Fruit fly (Drosophila melanogaster) whole organism, embryonic: ENCODE results near the gene CG43049.

Experiments used
- Asciz ChIP-seq: fragments of 200-800 bp; sonication (Bioruptor generic); optimal IDR thresholded peaks from 2 replicates; lab custom pipeline; 2017; ENCODE audit warnings: missing biosample characterization, mild to moderate bottlenecking, missing genetic modification characterization, missing genetic modification reagents
- BEAF-32 ChIP-seq: fragments of 200-800 bp; sonication (Bioruptor generic); optimal IDR thresholded peaks from 3 replicates; lab custom pipeline; 2017; ENCODE audit warnings: missing biosample characterization, missing genetic modification characterization, mild to moderate bottlenecking, moderate library complexity, missing genetic modification reagents
- Bteb2 ChIP-seq: fragments of 200-800 bp; sonication (Bioruptor generic); optimal IDR thresholded peaks from 2 replicates; lab custom pipeline; 2016; ENCODE audit warnings: missing biosample characterization, missing genetic modification characterization
- CG1024 ChIP-seq: fragments of 200-800 bp; sonication (Bioruptor generic); IDR thresholded peaks from 2 replicates; pipeline ENCODE4 v1.3.6; 2022; ENCODE audit warnings: missing biosample characterization, missing genetic modification characterization
- CG10267 ChIP-seq: fragments of 200-800 bp; sonication (Bioruptor generic); optimal IDR thresholded peaks from 2 replicates; lab custom pipeline; 2018; ENCODE audit warnings: missing biosample characterization, mild to moderate bottlenecking, missing genetic modification characterization, moderate library complexity
- CG10321 ChIP-seq: fragments of 200-800 bp; sonication (Bioruptor generic); IDR thresholded peaks from 2 replicates; pipeline ENCODE4 v1.3.6; 2022; ENCODE audit warnings: missing biosample characterization, missing genetic modification characterization
- CG12071 ChIP-seq: fragments of 200-800 bp; sonication (Bioruptor generic); optimal IDR thresholded peaks from 3 replicates; lab custom pipeline; 2018; ENCODE audit warnings: missing biosample characterization, mild to moderate bottlenecking, missing genetic modification characterization
- CG12391 ChIP-seq: fragments of 200-800 bp; sonication (Bioruptor generic); optimal IDR thresholded peaks from 3 replicates; lab custom pipeline; 2018; ENCODE audit warnings: missing biosample characterization, mild to moderate bottlenecking, missing genetic modification characterization, moderate library complexity
- CG15479 ChIP-seq: fragments of 200-800 bp; sonication (Bioruptor generic); optimal IDR thresholded peaks from 3 replicates; lab custom pipeline; 2019; ENCODE audit warnings: missing biosample characterization, mild to moderate bottlenecking, missing genetic modification characterization, moderate library complexity
- CG17385 ChIP-seq: fragments of 200-800 bp; sonication (Bioruptor generic); optimal IDR thresholded peaks from 3 replicates; lab custom pipeline; 2018; ENCODE audit warnings: missing biosample characterization, mild to moderate bottlenecking, missing genetic modification characterization
- CG1832 ChIP-seq: fragments of 200-800 bp; sonication (Bioruptor generic); optimal IDR thresholded peaks from 2 replicates; lab custom pipeline; 2017; ENCODE audit warnings: missing biosample characterization, mild to moderate bottlenecking, missing genetic modification characterization, inconsistent platforms
- CG2116 ChIP-seq: fragments of 200-800 bp; sonication (Bioruptor generic); optimal IDR thresholded peaks from 3 replicates; lab custom pipeline; 2018; ENCODE audit warnings: missing biosample characterization, mild to moderate bottlenecking, missing genetic modification characterization
- CG33557 ChIP-seq: fragments of 200-800 bp; sonication (Bioruptor generic); optimal IDR thresholded peaks from 2 replicates; lab custom pipeline; 2019; ENCODE audit warnings: missing biosample characterization, mild to moderate bottlenecking, missing genetic modification characterization, moderate library complexity
- CG42726 ChIP-seq: fragments of 200-800 bp; sonication (Bioruptor generic); IDR thresholded peaks from 2 replicates; pipeline ENCODE4 v1.3.6; 2022; ENCODE audit warnings: missing biosample characterization, missing genetic modification characterization; ENCODE audit not compliant: partially characterized antibody
- CG4282 ChIP-seq: fragments of 200-800 bp; sonication (Bioruptor generic); optimal IDR thresholded peaks from 2 replicates; lab custom pipeline; 2016; ENCODE audit warnings: missing biosample characterization, missing genetic modification characterization
- CG4730 ChIP-seq: fragments of 200-800 bp; sonication (Bioruptor generic); IDR thresholded peaks from 2 replicates; pipeline ENCODE4 v1.3.6; 2022; ENCODE audit warnings: missing biosample characterization, missing genetic modification characterization
- CG6791 ChIP-seq: fragments of 200-800 bp; sonication (Bioruptor generic); IDR thresholded peaks from 3 replicates; pipeline ENCODE4 v1.3.6; 2022; ENCODE audit warnings: missing biosample characterization, missing genetic modification characterization; ENCODE audit not compliant: partially characterized antibody
- CG6854 ChIP-seq: fragments of 200-800 bp; sonication (Bioruptor generic); optimal IDR thresholded peaks from 3 replicates; lab custom pipeline; 2017; ENCODE audit warnings: missing biosample characterization, mild to moderate bottlenecking, missing genetic modification characterization
- CG7357 ChIP-seq: fragments of 200-800 bp; sonication (Bioruptor generic); IDR thresholded peaks from 3 replicates; pipeline ENCODE4 v1.3.6; 2022; ENCODE audit warnings: missing biosample characterization, missing genetic modification characterization
- CG7372 ChIP-seq: fragments of 200-800 bp; sonication (Bioruptor generic); IDR thresholded peaks from 2 replicates; pipeline ENCODE4 v1.3.6; 2022; ENCODE audit warnings: missing biosample characterization, missing genetic modification characterization
- CG7963 ChIP-seq: fragments of 200-800 bp; sonication (Bioruptor generic); IDR thresholded peaks from 3 replicates; pipeline ENCODE4 v1.3.6; 2022; ENCODE audit warnings: missing biosample characterization, missing genetic modification characterization; ENCODE audit not compliant: partially characterized antibody
- CG9727 ChIP-seq: fragments of 200-800 bp; sonication (Bioruptor generic); optimal IDR thresholded peaks from 3 replicates; lab custom pipeline; 2017; ENCODE audit warnings: missing biosample characterization, mild to moderate bottlenecking, missing genetic modification characterization
- CG9932 ChIP-seq: fragments of 200-800 bp; sonication (Bioruptor generic); IDR thresholded peaks from 2 replicates; pipeline ENCODE4 v1.3.6; 2022; ENCODE audit warnings: missing biosample characterization, missing genetic modification characterization
- Dek ChIP-seq: fragments of 200-800 bp; sonication (Bioruptor generic); optimal IDR thresholded peaks from 3 replicates; lab custom pipeline; 2019; ENCODE audit warnings: missing biosample characterization, mild to moderate bottlenecking, missing genetic modification characterization, moderate library complexity
- Dll ChIP-seq: fragments of 200-800 bp; sonication (Bioruptor generic); IDR thresholded peaks from 4 replicates; pipeline ENCODE4 v1.3.6; 2022; ENCODE audit warnings: missing biosample characterization, missing genetic modification characterization; ENCODE audit not compliant: partially characterized antibody
- Doc3 ChIP-seq: fragments of 200-800 bp; sonication (Bioruptor generic); IDR thresholded peaks from 3 replicates; pipeline ENCODE4 v1.3.6; 2022; ENCODE audit warnings: missing biosample characterization, missing genetic modification characterization; ENCODE audit not compliant: partially characterized antibody
- Dref ChIP-seq: fragments of 200-800 bp; sonication (Bioruptor generic); IDR thresholded peaks from 2 replicates; pipeline ENCODE4 v1.3.6; 2022; ENCODE audit warnings: missing biosample characterization, missing genetic modification characterization
- Ets65A ChIP-seq: fragments of 200-800 bp; sonication (Bioruptor generic); peaks from one replicate; lab custom pipeline; 2016; ENCODE audit warnings: missing biosample characterization, missing genetic modification characterization
- Fer1 ChIP-seq: fragments of 200-800 bp; sonication (Bioruptor generic); optimal IDR thresholded peaks from 2 replicates; lab custom pipeline; 2017; ENCODE audit warnings: missing biosample characterization, mild to moderate bottlenecking, missing genetic modification characterization
- Hey ChIP-seq: fragments of 200-800 bp; sonication (Bioruptor generic); optimal IDR thresholded peaks from 3 replicates; lab custom pipeline; 2018; ENCODE audit warnings: missing biosample characterization, mild to moderate bottlenecking, missing genetic modification characterization
- Hr3 ChIP-seq: fragments of 200-800 bp; sonication (Bioruptor generic); optimal IDR thresholded peaks from 3 replicates; lab custom pipeline; 2016; ENCODE audit warnings: missing biosample characterization, missing genetic modification characterization
- Hr39 ChIP-seq: fragments of >200 bp; optimal IDR thresholded peaks from 2 replicates; lab custom pipeline; 2017
- Jarid2 ChIP-seq: fragments of 200-800 bp; sonication (Bioruptor generic); optimal IDR thresholded peaks from 3 replicates; lab custom pipeline; 2017; ENCODE audit warnings: mild to moderate bottlenecking, missing biosample characterization, missing genetic modification reagents, missing genetic modification characterization
- Opbp ChIP-seq: fragments of 200-800 bp; sonication (Bioruptor generic); IDR thresholded peaks from 3 replicates; pipeline ENCODE4 v1.3.6; 2022; ENCODE audit warnings: missing biosample characterization, missing genetic modification characterization; ENCODE audit not compliant: partially characterized antibody
- Ravus ChIP-seq: fragments of 200-800 bp; sonication (Bioruptor generic); IDR thresholded peaks from 2 replicates; pipeline ENCODE4 v1.3.6; 2022; ENCODE audit warnings: missing biosample characterization, missing genetic modification characterization
- Rfx ChIP-seq: fragments of 200-800 bp; sonication (Bioruptor generic); IDR thresholded peaks from 2 replicates; pipeline ENCODE4 v1.3.6; 2022; ENCODE audit warnings: missing biosample characterization, missing genetic modification characterization
- YL-1 ChIP-seq: fragments of 200-800 bp; sonication (Bioruptor generic); optimal IDR thresholded peaks from 3 replicates; lab custom pipeline; 2017; ENCODE audit warnings: missing biosample characterization, mild to moderate bottlenecking, missing genetic modification characterization
- amos ChIP-seq: fragments of 200-800 bp; sonication (Bioruptor generic); IDR thresholded peaks from 2 replicates; pipeline ENCODE4 v1.3.6; 2022; ENCODE audit warnings: missing biosample characterization, missing genetic modification characterization; ENCODE audit not compliant: partially characterized antibody
- croc ChIP-seq: fragments of 200-800 bp; sonication (Bioruptor generic); conservative IDR thresholded peaks from 3 replicates; pipeline ENCODE4 v1.3.6; 2022; ENCODE audit warnings: missing biosample characterization, missing genetic modification characterization
- dpn ChIP-seq, 2 experiments: fragments of 200-800 bp; sonication (Bioruptor generic); optimal IDR thresholded peaks; 3 replicates each; lab custom pipeline; 2016; ENCODE audit warnings: missing biosample characterization in 2 of 2, missing genetic modification characterization in 2 of 2
- en ChIP-seq: fragments of 200-800 bp; sonication (Bioruptor generic); optimal IDR thresholded peaks from 2 replicates; lab custom pipeline; 2016; ENCODE audit warnings: missing biosample characterization, missing genetic modification characterization
- fd102C ChIP-seq: fragments of 200-800 bp; sonication (Bioruptor generic); optimal IDR thresholded peaks from 2 replicates; lab custom pipeline; 2018; ENCODE audit warnings: missing biosample characterization, mild to moderate bottlenecking, missing genetic modification characterization, moderate library complexity
- fd64A ChIP-seq: fragments of 200-800 bp; sonication (Bioruptor generic); optimal IDR thresholded peaks from 3 replicates; lab custom pipeline; 2018; ENCODE audit warnings: missing biosample characterization, mild to moderate bottlenecking, missing genetic modification characterization
- knrl ChIP-seq: fragments of 200-800 bp; sonication (Bioruptor generic); IDR thresholded peaks from 3 replicates; pipeline ENCODE4 v1.3.6; 2022; ENCODE audit warnings: missing biosample characterization, missing genetic modification characterization; ENCODE audit not compliant: partially characterized antibody
- lmd ChIP-seq: fragments of 200-800 bp; sonication (Bioruptor generic); IDR thresholded peaks from 2 replicates; pipeline ENCODE4 v1.3.6; 2022; ENCODE audit warnings: missing biosample characterization, missing genetic modification characterization
- ranshi ChIP-seq: fragments of 200-800 bp; sonication (Bioruptor generic); IDR thresholded peaks from 2 replicates; pipeline ENCODE4 v1.3.6; 2022; ENCODE audit warnings: missing biosample characterization, missing genetic modification characterization
- sna ChIP-seq: fragments of 200-800 bp; sonication (Bioruptor generic); IDR thresholded peaks from 2 replicates; pipeline ENCODE4 v1.3.6; 2022; ENCODE audit warnings: missing biosample characterization, missing genetic modification characterization; ENCODE audit not compliant: partially characterized antibody

The CG43049 gene

dm6 chr3L:18904772-18905601 is 19.9 kb upstream of the CG43049 start, which contains the start of the genes CSN1b and Prp6 (continued):
- peak; percentile 82 for TF ChIP-seq CG17385 (GFP tag; lab: Kevin White, UChicago)
- peak; percentile 74 for TF ChIP-seq BEAF-32 (GFP tag; lab: Kevin White, UChicago)
- no peak for TF ChIP-seq croc (GFP tag; lab: Robert Waterston, UW)
- TF ChIP-seq en: no peak
- TF ChIP-seq Opbp (GFP tag; lab: Robert Waterston, UW): peak; percentile 48; the same call in 2 of the 3 replicates
- no peak for TF ChIP-seq CG12071
- peak; percentile 65 for TF ChIP-seq Dref
- peak; percentile 41; the same call in 1 of the 3 replicates for TF ChIP-seq CG7963
- TF ChIP-seq Hr3 (GFP tag; lab: Kevin White, UChicago): peak; percentile 15
- no peak for TF ChIP-seq Ravus
- TF ChIP-seq CG6791 (GFP tag; lab: Robert Waterston, UW): peak; percentile 57
- TF ChIP-seq CG7357: no peak
- TF ChIP-seq Doc3: peak; percentile 52; the same call in 2 of the 3 replicates
- no peak for TF ChIP-seq CG6854 (GFP tag; lab: Kevin White, UChicago)
- peak; percentile 67; the same call in 2 of the 3 replicates for TF ChIP-seq knrl
- no peak for TF ChIP-seq CG10321
- peak; percentile 41 for TF ChIP-seq CG12391 (tag; lab: Kevin White, UChicago)
- peak; percentile 38; the same call in 1 of the 2 replicates for TF ChIP-seq Rfx (GFP tag; lab: Robert Waterston, UW)
- TF ChIP-seq amos (GFP tag; lab: Robert Waterston, UW): peak; percentile 60
- peak; percentile 52 for TF ChIP-seq CG2116 (GFP tag; lab: Kevin White, UChicago)
- no peak for TF ChIP-seq lmd
- no peak for TF ChIP-seq CG15479 (GFP tag; lab: Kevin White, UChicago)
- TF ChIP-seq YL-1 (GFP tag; lab: Kevin White, UChicago): no peak
- no peak for TF ChIP-seq dpn (GFP tag; optimal IDR thresholded peaks at IDR 0.05; lab: Kevin White, UChicago)
- no peak for TF ChIP-seq CG4282 (GFP tag; lab: Kevin White, UChicago)
- peak; percentile 27 for TF ChIP-seq CG10267 (tag; lab: Kevin White, UChicago)
- TF ChIP-seq Dll (GFP tag; lab: Robert Waterston, UW): peak; percentile 73; the same call in 3 of the 4 replicates
- 0 out of 2 replicates have a peak, but pooled peaks have one; percentile 41 for TF ChIP-seq CG42726
- no peak for TF ChIP-seq fd102C
- TF ChIP-seq sna: peak; percentile 28; the same call in 1 of the 2 replicates
- peak; percentile 56 for TF ChIP-seq CG9932
- TF ChIP-seq, all 482 proteins: peak for 54

dm6 chr3L:18911082-18911481 is 13.8 kb upstream of the CG43049 start, which contains the start of gene Ir75d:
TSS of gene Ir75d (minus strand) at chr3L:18911182.
- 0 out of 3 replicates have a peak, but pooled peaks have one; percentile 18 for TF ChIP-seq CG6791 (GFP tag; lab: Robert Waterston, UW)
- no peak for TF ChIP-seq Asciz (GFP tag; lab: Kevin White, UChicago)
- TF ChIP-seq, all 482 proteins: peak for 1

- TF ChIP-seq CG1832 (no peak), CG1024 (GFP tag; lab: Robert Waterston, UW) (no peak), Ets65A (GFP tag; lab: Kevin White, UChicago) (no peak), Dek (tag; lab: Kevin White, UChicago) (no peak), Bteb2 (no peak), CG4730 (GFP tag; lab: Robert Waterston, UW) (no peak), Hr39 (lab: Kevin White, UChicago) (no peak), CG33557 (no peak), CG7372 (GFP tag; lab: Robert Waterston, UW) (no peak), ranshi (GFP tag; lab: Robert Waterston, UW) (0 out of 2 replicates have a peak, but pooled peaks have one; percentile 6), CG9727 (GFP tag; lab: Kevin White, UChicago) (no peak), Fer1 (GFP tag; lab: Kevin White, UChicago) (no peak), fd64A (GFP tag; lab: Kevin White, UChicago) (no peak), Jarid2 (GFP tag; lab: Kevin White, UChicago) (no peak), Hey (tag; lab: Kevin White, UChicago) (no peak)
These were observed 10.7 kb upstream of the CG43049 start, which contains the start of gene COX6AL2 for dm6 chr3L:18914100-18914683. TSS of gene COX6AL2 (minus strand) at chr3L:18914150.
